Worm (Caenorhabditis elegans): ENCODE results near the gene F23H12.5.

Gene F23H12.5

ce11 chrV:12358347-12358746, at the start of gene F23H12.5:
Gene F23H12.5, plus strand, starts transcription at chrV:12358647.
- no peak for TF ChIP-seq him-1 (tag; optimal IDR thresholded peaks at IDR 0.05)
- no peak for TF ChIP-seq W03F9.2 (tag; optimal IDR thresholded peaks at IDR 0.05)
- TF ChIP-seq dao-5 (tag; optimal IDR thresholded peaks at IDR 0.05) = no peak

DNA sequence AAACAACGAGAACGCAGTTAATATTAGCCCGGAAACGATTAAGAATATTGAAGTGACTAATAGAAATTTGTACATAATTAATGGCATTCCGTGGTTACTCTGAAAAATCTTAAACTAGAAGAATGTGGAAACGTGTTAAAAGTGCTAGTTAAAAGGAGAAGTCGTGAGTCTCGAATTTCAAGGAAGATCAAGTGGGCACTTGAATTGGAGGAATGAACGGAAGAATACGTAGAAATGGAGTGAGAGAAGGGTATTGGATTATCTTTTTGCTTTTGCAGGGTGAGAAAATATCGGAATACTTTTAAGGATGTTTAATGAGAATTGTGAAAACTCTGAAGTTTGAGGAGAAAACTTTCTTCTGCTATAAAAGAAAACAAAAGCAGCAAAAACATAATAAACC, 48.2 kb upstream of the F23H12.5 start, which contains the start of gene hpo-30:
Gene hpo-30 (minus strand): TSS at position 101 of the 400 bp plus-strand sequence.
- TF ChIP-seq him-1 (tag; optimal IDR thresholded peaks at IDR 0.05) = no peak
- TF ChIP-seq dao-5 (tag; optimal IDR thresholded peaks at IDR 0.05) = no peak
- no peak for TF ChIP-seq W03F9.2 (tag; optimal IDR thresholded peaks at IDR 0.05)

DNA sequence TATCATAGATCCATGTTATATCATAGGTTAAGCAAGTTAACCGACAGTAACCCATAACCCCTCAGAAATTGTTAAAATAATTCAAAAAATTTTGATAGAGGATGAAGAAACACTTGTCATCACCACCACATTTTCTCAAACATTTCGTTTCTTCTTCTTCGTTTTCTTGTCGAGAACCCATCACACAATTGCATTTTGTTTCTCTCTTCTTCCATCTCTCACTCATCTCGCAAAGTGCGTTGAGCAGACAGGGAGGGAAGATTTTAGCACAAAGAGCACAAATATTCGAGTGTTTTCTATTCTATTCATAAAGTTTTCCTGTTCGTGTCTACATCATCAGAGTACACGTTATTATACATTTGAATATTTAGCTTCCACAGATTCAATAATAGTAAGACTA, 44.0 kb upstream of the F23H12.5 start:
- TF ChIP-seq W03F9.2 (tag; optimal IDR thresholded peaks at IDR 0.05) (no peak), him-1 (tag; optimal IDR thresholded peaks at IDR 0.05) (peak; percentile 18)

DNA sequence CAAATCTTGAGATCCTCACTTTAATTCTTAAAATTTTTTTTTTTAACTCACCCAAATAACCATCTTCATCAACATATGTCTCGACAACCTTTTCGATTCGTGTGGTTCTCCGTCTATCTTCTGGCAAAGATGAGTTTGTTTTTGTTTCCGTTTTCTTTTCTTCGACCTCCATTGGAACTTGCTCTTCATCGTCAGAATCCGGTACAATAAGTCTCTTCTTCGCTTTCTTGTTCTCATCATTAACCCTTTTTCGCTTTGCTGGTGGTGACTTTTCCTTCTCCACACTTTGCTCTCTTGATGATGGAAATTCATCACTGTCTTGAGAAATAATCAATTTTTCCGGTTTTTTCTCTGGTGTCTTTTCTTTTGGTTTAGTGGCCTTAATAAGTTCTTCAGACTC, 42.4 kb upstream of the F23H12.5 start:
- no peak for TF ChIP-seq dao-5 (tag; optimal IDR thresholded peaks at IDR 0.05)
- no peak for TF ChIP-seq W03F9.2 (tag; optimal IDR thresholded peaks at IDR 0.05)

DNA sequence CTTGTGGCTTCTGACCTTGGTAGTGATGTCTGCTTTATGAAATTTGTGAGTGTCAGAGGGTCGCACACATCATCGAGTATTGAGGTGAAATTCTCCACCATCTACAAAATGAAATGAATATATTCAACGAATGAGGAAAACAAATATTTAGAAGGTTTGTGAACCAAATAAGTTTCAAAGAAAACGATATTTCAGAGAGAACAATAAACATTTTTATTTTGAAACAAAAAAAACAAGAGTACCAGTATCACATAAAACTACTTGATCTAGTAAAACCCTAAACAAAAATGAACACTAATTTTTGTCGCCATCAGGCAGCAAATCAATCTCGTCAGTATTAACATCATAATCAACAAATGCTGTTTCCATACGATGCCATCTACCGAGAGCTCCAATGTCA, 41.4 kb upstream of the F23H12.5 start, which contains the start of gene R04F11.3:
Gene R04F11.3 (minus strand): TSS at position 101 of the 400 bp plus-strand sequence.
- TF ChIP-seq dao-5 (tag; optimal IDR thresholded peaks at IDR 0.05) (no peak), W03F9.2 (tag; optimal IDR thresholded peaks at IDR 0.05) (no peak), him-1 (tag; optimal IDR thresholded peaks at IDR 0.05) (no peak)

ce11 chrV:12317894-12318553, 40.4 kb upstream of the F23H12.5 start, which contains the start of the genes R04F11.5 and R04F11.2:
Gene R04F11.5, minus strand, starts transcription at chrV:12318019.
Gene R04F11.2, plus strand, starts transcription at chrV:12318381.
- TF ChIP-seq him-1 (tag; optimal IDR thresholded peaks at IDR 0.05) = peak; percentile 76
- peak; percentile 83 for TF ChIP-seq W03F9.2 (tag; optimal IDR thresholded peaks at IDR 0.05)
- TF ChIP-seq dao-5 (tag; optimal IDR thresholded peaks at IDR 0.05) = no peak

- TF ChIP-seq him-1 (tag; optimal IDR thresholded peaks at IDR 0.05) (no peak), dao-5 (tag; optimal IDR thresholded peaks at IDR 0.05) (no peak), W03F9.2 (tag; optimal IDR thresholded peaks at IDR 0.05) (no peak)
Measured at ce11 chrV:12320274-12320839, 38.1 kb upstream of the F23H12.5 start.

ce11 chrV:12326638-12327037, 31.8 kb upstream of the F23H12.5 start:
- TF ChIP-seq W03F9.2 (tag; optimal IDR thresholded peaks at IDR 0.05) = no peak
- TF ChIP-seq dao-5 (tag; optimal IDR thresholded peaks at IDR 0.05) = no peak
- no peak for TF ChIP-seq him-1 (tag; optimal IDR thresholded peaks at IDR 0.05)

DNA sequence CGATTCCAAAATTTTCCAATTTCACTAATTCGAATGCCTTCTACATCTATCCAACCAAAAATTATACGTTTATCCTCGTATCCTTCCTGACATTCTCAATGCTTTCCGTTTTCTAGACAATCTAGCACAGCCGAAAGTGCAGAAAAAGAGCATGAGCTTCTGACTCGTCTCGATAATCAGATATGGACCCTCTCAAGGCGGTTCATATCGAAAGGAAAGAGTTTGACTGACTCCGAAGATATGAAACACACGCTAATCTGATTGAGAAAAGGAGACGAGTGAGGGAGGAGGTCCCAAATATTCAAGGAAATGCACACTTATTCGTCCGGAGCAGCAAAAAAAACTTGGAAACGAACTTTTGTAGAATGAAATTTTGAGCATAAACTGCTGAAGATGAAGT, 29.3 kb upstream of the F23H12.5 start:
- TF ChIP-seq W03F9.2 (tag; optimal IDR thresholded peaks at IDR 0.05) = no peak
- no peak for TF ChIP-seq him-1 (tag; optimal IDR thresholded peaks at IDR 0.05)
- TF ChIP-seq dao-5 (tag; optimal IDR thresholded peaks at IDR 0.05) = no peak

ce11 chrV:12331820-12332219, 26.6 kb upstream of the F23H12.5 start:
- TF ChIP-seq him-1 (tag; optimal IDR thresholded peaks at IDR 0.05) (no peak), W03F9.2 (tag; optimal IDR thresholded peaks at IDR 0.05) (no peak), dao-5 (tag; optimal IDR thresholded peaks at IDR 0.05) (no peak)

DNA sequence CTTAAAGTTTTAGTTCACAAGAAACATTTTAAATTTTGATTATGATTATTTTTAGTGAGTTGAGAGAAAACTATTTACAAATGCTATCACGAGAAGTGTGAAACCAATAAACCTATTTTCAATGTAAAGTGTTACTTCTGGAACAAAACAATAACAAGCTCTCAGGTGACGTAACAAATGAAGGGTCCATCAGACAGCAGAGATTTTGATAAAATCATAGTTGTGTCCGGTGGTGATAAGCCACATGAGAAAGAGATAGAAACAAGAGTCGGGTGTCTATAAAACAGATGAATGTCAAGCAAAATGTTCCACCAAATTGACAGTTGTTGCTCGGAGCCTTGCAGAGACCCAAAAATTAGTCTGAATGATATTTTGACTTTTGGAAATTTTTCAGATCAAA, 24.1 kb upstream of the F23H12.5 start:
- TF ChIP-seq dao-5 (tag; optimal IDR thresholded peaks at IDR 0.05) (no peak), him-1 (tag; optimal IDR thresholded peaks at IDR 0.05) (no peak), W03F9.2 (tag; optimal IDR thresholded peaks at IDR 0.05) (no peak)

DNA sequence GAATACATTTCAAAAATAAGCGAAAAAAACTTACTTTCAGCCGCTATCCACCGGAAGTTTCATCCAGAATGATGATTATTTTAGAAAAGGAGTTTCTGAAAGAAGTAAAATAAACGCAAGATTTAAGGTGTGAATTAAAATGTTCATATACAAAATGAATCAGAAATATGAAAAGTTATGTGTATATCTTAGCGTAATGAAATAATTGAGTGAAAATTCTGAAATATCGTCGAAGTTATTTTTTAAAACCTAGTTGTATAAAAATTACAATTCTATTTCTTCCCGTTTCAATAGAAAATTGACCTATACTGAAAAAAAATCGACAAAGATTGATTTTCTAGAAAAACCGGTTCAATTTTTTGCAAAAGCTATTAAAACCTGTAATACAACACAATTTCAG, 20.6 kb upstream of the F23H12.5 start, which contains the start of gene twk-13:
Gene twk-13 (minus strand): TSS at position 101 of the 400 bp plus-strand sequence.
- TF ChIP-seq dao-5 (tag; optimal IDR thresholded peaks at IDR 0.05) (no peak), him-1 (tag; optimal IDR thresholded peaks at IDR 0.05) (no peak), W03F9.2 (tag; optimal IDR thresholded peaks at IDR 0.05) (no peak)

- TF ChIP-seq W03F9.2 (tag; optimal IDR thresholded peaks at IDR 0.05) = peak; percentile 96
- no peak for TF ChIP-seq dao-5 (tag; optimal IDR thresholded peaks at IDR 0.05)
- TF ChIP-seq him-1 (tag; optimal IDR thresholded peaks at IDR 0.05) = peak; percentile 83
Measured at ce11 chrV:12343419-12343969, 15.0 kb upstream of the F23H12.5 start, which contains the start of gene tomm-20. Gene tomm-20, minus strand, starts transcription at chrV:12343469.

DNA sequence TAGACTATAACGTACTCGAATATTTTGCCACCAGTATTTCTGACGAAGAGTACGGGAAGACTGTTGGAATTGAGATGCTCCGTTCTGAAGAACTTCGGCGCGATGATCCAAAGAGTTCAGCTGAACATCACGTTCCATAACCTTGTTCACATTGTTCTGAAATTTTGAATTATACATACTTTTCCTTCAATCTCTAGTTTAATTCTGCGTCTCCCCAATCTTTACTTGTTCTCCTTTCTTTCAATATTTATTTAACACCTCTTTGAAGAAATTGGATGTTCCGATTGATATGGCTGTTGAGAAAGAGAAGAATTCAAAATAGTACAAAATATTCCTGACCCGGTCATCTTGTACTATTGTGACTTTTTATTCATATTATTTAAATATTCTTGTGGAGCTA, 13.6 kb upstream of the F23H12.5 start, which contains the start of gene F23H12.3:
Gene F23H12.3 (plus strand): TSS at position 301 of the 400 bp plus-strand sequence.
- TF ChIP-seq W03F9.2 (tag; optimal IDR thresholded peaks at IDR 0.05) (no peak), dao-5 (tag; optimal IDR thresholded peaks at IDR 0.05) (no peak), him-1 (tag; optimal IDR thresholded peaks at IDR 0.05) (no peak)

Measured in whole organism, L4/young adult.